Fruit fly (Drosophila melanogaster) whole organism, wandering third instar larva: ENCODE results near the gene CG11811.

Experiments used
- Dfd ChIP-seq: fragments of >200 bp; optimal IDR thresholded peaks from 2 replicates; lab custom pipeline; 2017; ENCODE audit warnings: missing biosample characterization, missing genetic modification characterization
- dsf ChIP-seq: sonication (Bioruptor generic); optimal IDR thresholded peaks from 2 replicates; lab custom pipeline; 2016; ENCODE audit warnings: missing biosample characterization, missing genetic modification characterization, borderline replicate concordance

dm6 chr3L:10734561-10734960, 43.7 kb downstream of the CG11811 start:
- TF ChIP-seq dsf (GFP tag; lab: Kevin White, UChicago) (no peak), Dfd (GFP tag; lab: Kevin White, UChicago) (no peak)
